Worm (Caenorhabditis elegans): ENCODE data around the gene fmi-1.

The fmi-1 gene

DNA sequence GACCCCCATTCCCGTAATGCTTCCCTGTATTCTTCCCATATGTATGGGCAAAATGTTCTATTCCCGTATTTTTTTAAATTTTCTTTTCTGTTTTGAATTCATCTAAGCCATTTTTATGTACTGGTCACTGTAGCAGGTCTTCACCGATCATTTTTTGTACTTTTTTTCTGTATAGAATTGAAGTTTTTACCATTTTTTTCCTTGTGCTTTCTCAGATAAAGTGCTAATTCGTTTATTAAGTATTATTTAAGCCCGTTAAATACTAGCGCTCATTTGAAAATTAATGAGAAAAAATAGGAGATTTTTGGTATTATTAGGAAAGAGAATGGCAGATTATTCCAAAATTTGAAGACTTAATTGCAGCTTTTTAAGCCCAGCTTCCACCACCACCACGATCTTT lies 12.1 kb upstream of the fmi-1 start (continued):
- TF ChIP-seq mcd-1 (GFP tag; IDR thresholded peaks at IDR 0.05), result no peak
- TF ChIP-seq nhr-80 (tag; optimal IDR thresholded peaks at IDR 0.05), result no peak
- TF ChIP-seq F39B2.1 (GFP tag; IDR thresholded peaks at IDR 0.05), result no peak
- no peak for TF ChIP-seq ekl-4 (GFP tag; IDR thresholded peaks at IDR 0.05)
- TF ChIP-seq rec-8 (tag; optimal IDR thresholded peaks at IDR 0.05), result no peak
- no peak for TF ChIP-seq fkh-3 (tag; optimal IDR thresholded peaks at IDR 0.05)
- no peak for TF ChIP-seq T07F8.4 (tag; optimal IDR thresholded peaks at IDR 0.05)
- no peak for TF ChIP-seq hlh-12 (tag; optimal IDR thresholded peaks at IDR 0.05)
- no peak for TF ChIP-seq unc-130 (GFP tag; optimal IDR thresholded peaks at IDR 0.05)
- TF ChIP-seq repo-1 (tag; optimal IDR thresholded peaks at IDR 0.05), result no peak
- TF ChIP-seq ceh-79 (tag; optimal IDR thresholded peaks at IDR 0.05), result no peak
- TF ChIP-seq Y56A3A.18 (GFP tag; IDR thresholded peaks at IDR 0.05), result no peak
- TF ChIP-seq ceh-58 (GFP tag; IDR thresholded peaks at IDR 0.05), result no peak
- peak; percentile 51 for TF ChIP-seq athp-1 (tag; optimal IDR thresholded peaks at IDR 0.05)
- no peak for TF ChIP-seq nhr-27 (tag; optimal IDR thresholded peaks at IDR 0.05)
- no peak for TF ChIP-seq K12H6.12 (tag; optimal IDR thresholded peaks at IDR 0.05)
- TF ChIP-seq lin-54 (GFP tag; optimal IDR thresholded peaks at IDR 0.05), result peak; percentile 30
- no peak for TF ChIP-seq ceh-91 (GFP tag; IDR thresholded peaks at IDR 0.05)
- no peak for TF ChIP-seq ztf-6 (GFP tag; IDR thresholded peaks at IDR 0.05)
- TF ChIP-seq unc-62 (GFP tag; optimal IDR thresholded peaks at IDR 0.05), result no peak
- TF ChIP-seq zim-3 (tag; optimal IDR thresholded peaks at IDR 0.05), result no peak
- no peak for TF ChIP-seq ceh-27 (GFP tag; optimal IDR thresholded peaks at IDR 0.05)
- TF ChIP-seq hlh-26 (GFP tag; conservative IDR thresholded peaks at IDR 0.05), result no peak
- TF ChIP-seq akir-1 (GFP tag; optimal IDR thresholded peaks at IDR 0.05), result no peak
- TF ChIP-seq F52B5.7 (tag; optimal IDR thresholded peaks at IDR 0.05), result no peak
- TF ChIP-seq ZK185.1 (tag; optimal IDR thresholded peaks at IDR 0.05; ENCODE audit: poor library complexity, severe bottlenecking), result no peak
- no peak for TF ChIP-seq die-1 (tag; optimal IDR thresholded peaks at IDR 0.05)
- no peak for TF ChIP-seq ztf-18 (tag; optimal IDR thresholded peaks at IDR 0.05)
- no peak for TF ChIP-seq ceh-100 (GFP tag; IDR thresholded peaks at IDR 0.05)
- TF ChIP-seq nfya-2 (GFP tag; IDR thresholded peaks at IDR 0.05), result no peak
- TF ChIP-seq sea-2 (GFP tag; IDR thresholded peaks at IDR 0.05), result no peak
- 0 out of 2 replicates have a peak, but pooled peaks have one; percentile 14 for TF ChIP-seq hmg-1.2 (GFP tag; IDR thresholded peaks at IDR 0.05)
- no peak for TF ChIP-seq tbp1 (GFP tag; optimal IDR thresholded peaks at IDR 0.05)
- no peak for TF ChIP-seq sdz-38 (tag; optimal IDR thresholded peaks at IDR 0.05)
- TF ChIP-seq dox-1 (GFP tag; IDR thresholded peaks at IDR 0.05), result no peak; the same call in 1 of the 2 replicates
- peak; percentile 39 for TF ChIP-seq tlf-1 (GFP tag; optimal IDR thresholded peaks at IDR 0.05)
- TF ChIP-seq snpc-1.1 (tag; optimal IDR thresholded peaks at IDR 0.05; ENCODE audit: insufficient read depth), result no peak
- TF ChIP-seq ztf-3 (GFP tag; optimal IDR thresholded peaks at IDR 0.05), result no peak
- no peak for TF ChIP-seq let-607 (tag; optimal IDR thresholded peaks at IDR 0.05)
- TF ChIP-seq him-1 (tag; optimal IDR thresholded peaks at IDR 0.05), result no peak
- no peak for TF ChIP-seq F57A8.1 (GFP tag; optimal IDR thresholded peaks at IDR 0.05)
- 0 out of 2 replicates have a peak, but pooled peaks have one; percentile 2 for TF ChIP-seq madf-3 (GFP tag; IDR thresholded peaks at IDR 0.05)
- TF ChIP-seq snpc-1.3 (tag; optimal IDR thresholded peaks at IDR 0.05; ENCODE audit: insufficient read depth), result peak; percentile 43
- TF ChIP-seq pha-4 (tag; optimal IDR thresholded peaks at IDR 0.05), result no peak
- no peak for TF ChIP-seq rpc-1 (optimal IDR thresholded peaks at IDR 0.05)
- TF ChIP-seq rpc-1 (tag; optimal IDR thresholded peaks at IDR 0.05), result no peak
- no peak for TF ChIP-seq D2030.7 (GFP tag; IDR thresholded peaks at IDR 0.05)
- TF ChIP-seq dpff-1 (tag; optimal IDR thresholded peaks at IDR 0.05), result no peak
- peak; percentile 20 for TF ChIP-seq mxl-1 (tag; optimal IDR thresholded peaks at IDR 0.05)
- TF ChIP-seq ztf-22 (GFP tag; optimal IDR thresholded peaks at IDR 0.05), result no peak
